Worm (Caenorhabditis elegans) whole organism, young adult: ENCODE measurements around the gene T21C9.9.

ENCODE experiments used
- D2030.7 ChIP-seq: fragments of 200-800 bp; sonication (Bioruptor generic); IDR thresholded peaks from 2 replicates; pipeline ENCODE4 v1.3.6; 2022; ENCODE audit warnings: missing genetic modification reagents, missing genetic modification characterization, missing compliant biosample characterization
- fkh-3 ChIP-seq: sonication (generic microtip); optimal IDR thresholded peaks from 2 replicates; lab custom pipeline; 2016; ENCODE audit warnings: mild to moderate bottlenecking, missing genetic modification characterization, missing compliant biosample characterization
- nfya-1 ChIP-seq: sonication (generic microtip); optimal IDR thresholded peaks from 2 replicates; lab custom pipeline; 2017; ENCODE audit warnings: antibody characterized with exemption, missing compliant biosample characterization, missing genetic modification characterization, borderline replicate concordance; ENCODE audit not compliant: insufficient read depth
- nfya-2 ChIP-seq: fragments of 200-800 bp; sonication (Bioruptor generic); IDR thresholded peaks from 2 replicates; pipeline ENCODE4 v1.3.6; 2022; ENCODE audit warnings: missing genetic modification reagents, missing genetic modification characterization, missing compliant biosample characterization

DNA sequence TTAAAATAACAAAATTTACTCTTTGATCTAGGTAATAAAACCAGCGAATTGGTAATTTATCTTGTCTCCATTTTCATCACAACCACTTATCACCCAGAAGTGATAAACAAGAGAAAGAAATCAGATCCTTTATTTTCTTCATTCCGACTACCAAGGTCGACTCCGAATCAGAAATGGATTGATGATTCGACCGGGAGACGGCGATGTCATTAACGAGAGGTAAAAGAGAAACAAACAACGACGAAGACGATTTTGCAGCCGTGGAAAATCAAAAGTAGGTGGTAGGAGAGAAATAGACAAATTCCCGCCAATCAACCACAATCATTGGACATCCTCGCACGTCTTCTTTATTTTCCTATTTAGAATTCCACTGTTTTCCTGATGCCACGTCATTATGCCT lies 35.3 kb downstream of the T21C9.9 start:
- TF ChIP-seq D2030.7 (GFP tag; lab: Robert Waterston, UW) = no peak
- TF ChIP-seq fkh-3 (tag; lab: Kevin White, UChicago) = no peak
- TF ChIP-seq nfya-1 = no peak
- TF ChIP-seq nfya-2 = no peak
